Worm (Caenorhabditis elegans): ENCODE measurements around the gene erp-44.2.

The erp-44.2 gene

ce11 chrIV:7868607-7869006, 34.1 kb upstream of the erp-44.2 start, which contains the start of gene flp-10:
TSS of gene flp-10 (plus strand) at chrIV:7868907.
- no peak for TF ChIP-seq fos-1 (tag; optimal IDR thresholded peaks at IDR 0.05)
- TF ChIP-seq zag-1 (tag; optimal IDR thresholded peaks at IDR 0.05) = no peak
- no peak for TF ChIP-seq nhr-23 (tag; optimal IDR thresholded peaks at IDR 0.05)
- TF ChIP-seq nhr-67 (tag; optimal IDR thresholded peaks at IDR 0.05) = no peak
- TF ChIP-seq pqm-1 (tag; optimal IDR thresholded peaks at IDR 0.05) = no peak
- TF ChIP-seq egl-5 (tag; optimal IDR thresholded peaks at IDR 0.05) = no peak
- TF ChIP-seq ceh-16 (tag; optimal IDR thresholded peaks at IDR 0.05) = no peak
- TF ChIP-seq ceh-9 (tag; optimal IDR thresholded peaks at IDR 0.05) = no peak
- no peak for TF ChIP-seq eor-1 (tag; optimal IDR thresholded peaks at IDR 0.05)
- TF ChIP-seq jun-1 (tag; optimal IDR thresholded peaks at IDR 0.05) = no peak

- no peak for TF ChIP-seq zag-1 (tag; optimal IDR thresholded peaks at IDR 0.05)
- TF ChIP-seq snpc-4 (tag; optimal IDR thresholded peaks at IDR 0.05) = no peak
- TF ChIP-seq nhr-12 (tag; optimal IDR thresholded peaks at IDR 0.05) = no peak
- TF ChIP-seq fkh-2 (tag; optimal IDR thresholded peaks at IDR 0.05) = no peak
- TF ChIP-seq jun-1 (tag; optimal IDR thresholded peaks at IDR 0.05) = no peak
- no peak for TF ChIP-seq fos-1 (tag; optimal IDR thresholded peaks at IDR 0.05)
- no peak for TF ChIP-seq daf-12 (tag; optimal IDR thresholded peaks at IDR 0.05)
- no peak for TF ChIP-seq skn-1 (tag; optimal IDR thresholded peaks at IDR 0.05)
- TF ChIP-seq ceh-82 (tag; optimal IDR thresholded peaks at IDR 0.05) = no peak
- no peak for TF ChIP-seq lin-39 (tag; optimal IDR thresholded peaks at IDR 0.05)
- no peak for TF ChIP-seq pqm-1 (tag; optimal IDR thresholded peaks at IDR 0.05)
- no peak for TF ChIP-seq ceh-28 (tag; optimal IDR thresholded peaks at IDR 0.05)
- no peak for TF ChIP-seq egl-27 (tag; optimal IDR thresholded peaks at IDR 0.05)
- TF ChIP-seq lin-15B (tag; optimal IDR thresholded peaks at IDR 0.05) = no peak
- TF ChIP-seq tbx-2 (tag; optimal IDR thresholded peaks at IDR 0.05) = no peak
These were observed 16.8 kb upstream of the erp-44.2 start for ce11 chrIV:7851291-7851690.

ce11 chrIV:7850329-7850728, 15.9 kb upstream of the erp-44.2 start:
- TF ChIP-seq ceh-28 (tag; optimal IDR thresholded peaks at IDR 0.05) (no peak), ztf-11 (tag; optimal IDR thresholded peaks at IDR 0.05) (no peak), snpc-4 (tag; optimal IDR thresholded peaks at IDR 0.05) (no peak), fkh-10 (GFP tag; optimal IDR thresholded peaks at IDR 0.05) (no peak), zag-1 (tag; optimal IDR thresholded peaks at IDR 0.05) (no peak), lin-15B (tag; optimal IDR thresholded peaks at IDR 0.05) (no peak), pha-4 (tag; optimal IDR thresholded peaks at IDR 0.05) (no peak), ztf-4 (tag; optimal IDR thresholded peaks at IDR 0.05) (no peak), sea-2 (GFP tag; optimal IDR thresholded peaks at IDR 0.05) (no peak), nhr-67 (tag; optimal IDR thresholded peaks at IDR 0.05) (no peak), egl-5 (tag; optimal IDR thresholded peaks at IDR 0.05) (no peak), nhr-28 (tag; optimal IDR thresholded peaks at IDR 0.05) (no peak), ceh-82 (tag; optimal IDR thresholded peaks at IDR 0.05) (no peak), mml-1 (tag; optimal IDR thresholded peaks at IDR 0.05) (no peak), jun-1 (tag; optimal IDR thresholded peaks at IDR 0.05) (no peak), hmg-11 (tag; optimal IDR thresholded peaks at IDR 0.05) (no peak), lin-39 (tag; optimal IDR thresholded peaks at IDR 0.05) (no peak), nhr-237 (tag; optimal IDR thresholded peaks at IDR 0.05) (no peak), pqm-1 (tag; optimal IDR thresholded peaks at IDR 0.05) (no peak)

ce11 chrIV:7849235-7849634, 14.8 kb upstream of the erp-44.2 start:
- TF ChIP-seq lin-39 (tag; optimal IDR thresholded peaks at IDR 0.05) (no peak), ztf-4 (tag; optimal IDR thresholded peaks at IDR 0.05) (no peak), unc-62 (GFP tag; optimal IDR thresholded peaks at IDR 0.05) (no peak), jun-1 (tag; optimal IDR thresholded peaks at IDR 0.05) (no peak), nhr-76 (tag; optimal IDR thresholded peaks at IDR 0.05) (no peak), ceh-9 (tag; optimal IDR thresholded peaks at IDR 0.05) (no peak), unc-39 (tag; optimal IDR thresholded peaks at IDR 0.05) (no peak)

ce11 chrIV:7846386-7846785, 11.9 kb upstream of the erp-44.2 start, which contains the start of gene C06A6.2:
TSS of gene C06A6.2 (plus strand) at chrIV:7846622.
- TF ChIP-seq nfya-1 (tag; optimal IDR thresholded peaks at IDR 0.05; ENCODE audit: insufficient read depth) (peak; percentile 0), sea-2 (GFP tag; optimal IDR thresholded peaks at IDR 0.05) (no peak)

All from whole organism, L3 larva.